Fruit fly (Drosophila melanogaster) whole organism, prepupa: Measurements from ENCODE around the gene CG31465.
A peak's percentile ranks its signal among the peaks of the same experiment; 100 is the strongest.

Experiments used
- Blimp-1 ChIP-seq: fragments of 200-800 bp; sonication (Bioruptor generic); optimal IDR thresholded peaks from 3 replicates; lab custom pipeline; 2017; ENCODE audit warnings: missing biosample characterization, missing genetic modification characterization, mild to moderate bottlenecking, moderate library complexity, missing genetic modification reagents
- CG10669 ChIP-seq: fragments of 200-800 bp; sonication (Bioruptor generic); optimal IDR thresholded peaks from 3 replicates; lab custom pipeline; 2018; ENCODE audit warnings: missing biosample characterization, mild to moderate bottlenecking, missing genetic modification characterization, moderate library complexity
- CG11294 ChIP-seq: fragments of 200-800 bp; sonication (Bioruptor generic); IDR thresholded peaks from 2 replicates; pipeline ENCODE4 v1.3.6; 2022; ENCODE audit warnings: missing biosample characterization, missing genetic modification characterization
- CG11762 ChIP-seq: fragments of 200-800 bp; sonication (Bioruptor generic); optimal IDR thresholded peaks from 3 replicates; lab custom pipeline; 2016; ENCODE audit warnings: missing biosample characterization, missing genetic modification characterization; ENCODE audit not compliant: insufficient read depth
- CG11902 ChIP-seq: fragments of 200-800 bp; sonication (Bioruptor generic); optimal IDR thresholded peaks from 3 replicates; lab custom pipeline; 2016; ENCODE audit warnings: missing biosample characterization, missing genetic modification characterization
- CG1621 ChIP-seq: fragments of 200-800 bp; sonication (Bioruptor generic); optimal IDR thresholded peaks from 3 replicates; lab custom pipeline; 2018; ENCODE audit warnings: missing biosample characterization, mild to moderate bottlenecking, missing genetic modification characterization
- CG16779 ChIP-seq: fragments of 200-800 bp; sonication (Bioruptor generic); optimal IDR thresholded peaks from 3 replicates; lab custom pipeline; 2017; ENCODE audit warnings: missing biosample characterization, mild to moderate bottlenecking, missing genetic modification characterization
- CG3032 ChIP-seq: fragments of 200-800 bp; optimal IDR thresholded peaks from 2 replicates; lab custom pipeline; 2019; ENCODE audit warnings: missing biosample characterization, mild to moderate bottlenecking, missing genetic modification characterization, moderate library complexity
- CG31627 ChIP-seq: fragments of 200-800 bp; sonication (Bioruptor generic); optimal IDR thresholded peaks from 3 replicates; lab custom pipeline; 2016; ENCODE audit warnings: missing biosample characterization, missing genetic modification characterization
- CG32006 ChIP-seq: fragments of 200-800 bp; sonication (Bioruptor generic); optimal IDR thresholded peaks from 3 replicates; lab custom pipeline; 2017; ENCODE audit warnings: missing biosample characterization, mild to moderate bottlenecking, missing genetic modification characterization
- CG34406 ChIP-seq: fragments of 200-800 bp; sonication (Bioruptor generic); optimal IDR thresholded peaks from 3 replicates; lab custom pipeline; 2016; ENCODE audit warnings: missing biosample characterization, missing genetic modification characterization
- CG6163 ChIP-seq: fragments of 200-800 bp; sonication (Bioruptor generic); IDR thresholded peaks from 3 replicates; pipeline ENCODE4 v1.3.6; 2022; ENCODE audit warnings: missing biosample characterization, missing genetic modification characterization
- CG6792 ChIP-seq: fragments of 200-800 bp; sonication (Bioruptor generic); optimal IDR thresholded peaks from 3 replicates; lab custom pipeline; 2016; ENCODE audit warnings: missing biosample characterization, missing genetic modification characterization
- CG6854 ChIP-seq: fragments of 200-800 bp; sonication (Bioruptor generic); optimal IDR thresholded peaks from 2 replicates; lab custom pipeline; 2017; ENCODE audit warnings: missing biosample characterization, mild to moderate bottlenecking, missing genetic modification characterization
- CG8119 ChIP-seq: fragments of 200-800 bp; sonication (Bioruptor generic); IDR thresholded peaks from 3 replicates; pipeline ENCODE4 v1.3.6; 2022; ENCODE audit warnings: missing biosample characterization, missing genetic modification characterization
- CG8319 ChIP-seq: fragments of 200-800 bp; sonication (Bioruptor generic); optimal IDR thresholded peaks from 3 replicates; lab custom pipeline; 2016; ENCODE audit warnings: missing biosample characterization, missing genetic modification characterization
- CG8632 ChIP-seq: fragments of 200-800 bp; sonication (Bioruptor generic); optimal IDR thresholded peaks from 3 replicates; lab custom pipeline; 2016; ENCODE audit warnings: missing biosample characterization, missing genetic modification characterization
- CG9139 ChIP-seq: fragments of 200-800 bp; sonication (Bioruptor generic); optimal IDR thresholded peaks from 3 replicates; lab custom pipeline; 2017; ENCODE audit warnings: missing biosample characterization, mild to moderate bottlenecking, missing genetic modification characterization
- Eip75B ChIP-seq: fragments of 200-800 bp; sonication (Bioruptor generic); optimal IDR thresholded peaks from 3 replicates; lab custom pipeline; 2016; ENCODE audit warnings: missing biosample characterization, missing genetic modification characterization
- Eip78C ChIP-seq: fragments of 200-800 bp; sonication (Bioruptor generic); peaks from one replicate; lab custom pipeline; 2016; ENCODE audit warnings: missing biosample characterization, missing genetic modification characterization
- Eip93F ChIP-seq: fragments of 200-800 bp; sonication (Bioruptor generic); optimal IDR thresholded peaks from 2 replicates; lab custom pipeline; 2016; ENCODE audit warnings: missing biosample characterization, mild to moderate bottlenecking, missing genetic modification characterization
- Ets21C ChIP-seq: fragments of 200-800 bp; sonication (Bioruptor generic); optimal IDR thresholded peaks from 3 replicates; lab custom pipeline; 2016; ENCODE audit warnings: missing biosample characterization, missing genetic modification characterization
- Ets96B ChIP-seq: fragments of 200-800 bp; optimal IDR thresholded peaks from 2 replicates; lab custom pipeline; 2019; ENCODE audit warnings: missing biosample characterization, mild to moderate bottlenecking, missing genetic modification characterization, moderate library complexity
- Hr38 ChIP-seq: sonication (Bioruptor generic); optimal IDR thresholded peaks from 2 replicates; lab custom pipeline; 2016; ENCODE audit warnings: missing biosample characterization, missing genetic modification characterization
- Lpt ChIP-seq: fragments of 200-800 bp; sonication (Bioruptor generic); optimal IDR thresholded peaks from 3 replicates; lab custom pipeline; 2016; ENCODE audit warnings: missing biosample characterization, missing genetic modification characterization
- Met ChIP-seq: fragments of 200-800 bp; sonication (Bioruptor generic); optimal IDR thresholded peaks from 3 replicates; lab custom pipeline; 2016; ENCODE audit warnings: missing biosample characterization, missing genetic modification characterization
- OdsH ChIP-seq: fragments of 200-800 bp; sonication (Bioruptor generic); optimal IDR thresholded peaks from 3 replicates; lab custom pipeline; 2016; ENCODE audit warnings: missing biosample characterization, missing genetic modification characterization
- Smox ChIP-seq: fragments of 200-800 bp; sonication (Bioruptor generic); optimal IDR thresholded peaks from 3 replicates; lab custom pipeline; 2016; ENCODE audit warnings: missing biosample characterization, missing genetic modification characterization
- Sox15 ChIP-seq: fragments of 200-800 bp; sonication (Bioruptor generic); optimal IDR thresholded peaks from 3 replicates; lab custom pipeline; 2016; ENCODE audit warnings: missing biosample characterization, missing genetic modification characterization
- achi ChIP-seq: fragments of 200-800 bp; sonication (Bioruptor generic); optimal IDR thresholded peaks from 3 replicates; lab custom pipeline; 2016; ENCODE audit warnings: missing biosample characterization, missing genetic modification characterization
- acj6 ChIP-seq: fragments of 200-800 bp; sonication (Bioruptor generic); optimal IDR thresholded peaks from 3 replicates; lab custom pipeline; 2016; ENCODE audit warnings: missing biosample characterization, missing genetic modification characterization
- cyc ChIP-seq: fragments of 200-800 bp; sonication (Bioruptor generic); optimal IDR thresholded peaks from 3 replicates; lab custom pipeline; 2016; ENCODE audit warnings: missing biosample characterization, missing genetic modification characterization
- dac ChIP-seq: fragments of 200-800 bp; sonication (Bioruptor generic); optimal IDR thresholded peaks from 2 replicates; lab custom pipeline; 2017; ENCODE audit warnings: missing biosample characterization, mild to moderate bottlenecking, missing genetic modification characterization
- dsx ChIP-seq: fragments of 200-800 bp; optimal IDR thresholded peaks from 3 replicates; lab custom pipeline; 2019; ENCODE audit warnings: missing biosample characterization, mild to moderate bottlenecking, missing genetic modification characterization, moderate library complexity; ENCODE audit not compliant: poor library complexity, severe bottlenecking
- eg ChIP-seq: fragments of 200-800 bp; sonication (Bioruptor generic); IDR thresholded peaks from 3 replicates; pipeline ENCODE4 v1.3.6; 2022; ENCODE audit warnings: missing biosample characterization, missing genetic modification characterization
- esn ChIP-seq: fragments of 200-800 bp; sonication (Bioruptor generic); optimal IDR thresholded peaks from 2 replicates; lab custom pipeline; 2016; ENCODE audit warnings: missing biosample characterization, mild to moderate bottlenecking, missing genetic modification characterization, moderate library complexity
- fd85E ChIP-seq: fragments of 200-800 bp; sonication (Bioruptor generic); optimal IDR thresholded peaks from 3 replicates; lab custom pipeline; 2016; ENCODE audit warnings: missing biosample characterization, missing genetic modification characterization
- fkh ChIP-seq: fragments of 200-800 bp; sonication (Bioruptor generic); optimal IDR thresholded peaks from 3 replicates; lab custom pipeline; 2017; ENCODE audit warnings: missing biosample characterization, mild to moderate bottlenecking, missing genetic modification characterization, moderate library complexity
- net ChIP-seq: fragments of 200-800 bp; sonication (Bioruptor generic); optimal IDR thresholded peaks from 3 replicates; lab custom pipeline; 2016; ENCODE audit warnings: missing biosample characterization, missing genetic modification characterization
- salr ChIP-seq, 2 experiments: fragments of 200-800 bp; sonication (Bioruptor generic); optimal IDR thresholded peaks; 3 replicates each; lab custom pipeline; 2016 to 2018; ENCODE audit warnings: missing biosample characterization in 2 of 2, missing genetic modification characterization in 2 of 2, mild to moderate bottlenecking in 1 of 2
- svp ChIP-seq: fragments of 200-800 bp; sonication (Bioruptor generic); peaks from one replicate; lab custom pipeline; 2016; ENCODE audit warnings: missing biosample characterization, missing genetic modification characterization
- vri ChIP-seq: fragments of 200-800 bp; sonication (Bioruptor generic); optimal IDR thresholded peaks from 3 replicates; lab custom pipeline; 2016; ENCODE audit warnings: missing biosample characterization, mild to moderate bottlenecking, missing genetic modification characterization

Gene CG31465

dm6 chr3R:21878473-21878872, 2.1 kb upstream of the CG31465 start, which contains the start of gene CG34148:
CG34148 (minus strand) TSS chr3R:21878686.
- TF ChIP-seq Ets96B (tag; lab: Kevin White, UChicago) (no peak), fd85E (no peak), svp (no peak), CG8319 (GFP tag; lab: Kevin White, UChicago) (no peak), Eip75B (GFP tag; lab: Kevin White, UChicago) (no peak), cyc (GFP tag; lab: Kevin White, UChicago) (no peak), CG34406 (GFP tag; lab: Kevin White, UChicago) (no peak), Eip93F (GFP tag; lab: Kevin White, UChicago) (no peak)

- TF ChIP-seq Lpt (GFP tag; lab: Kevin White, UChicago) = no peak
These were observed 3.7 kb downstream of the CG31465 start, which contains the start of gene fit for dm6 chr3R:21884354-21884753. fit (minus strand) TSS chr3R:21884454.

DNA sequence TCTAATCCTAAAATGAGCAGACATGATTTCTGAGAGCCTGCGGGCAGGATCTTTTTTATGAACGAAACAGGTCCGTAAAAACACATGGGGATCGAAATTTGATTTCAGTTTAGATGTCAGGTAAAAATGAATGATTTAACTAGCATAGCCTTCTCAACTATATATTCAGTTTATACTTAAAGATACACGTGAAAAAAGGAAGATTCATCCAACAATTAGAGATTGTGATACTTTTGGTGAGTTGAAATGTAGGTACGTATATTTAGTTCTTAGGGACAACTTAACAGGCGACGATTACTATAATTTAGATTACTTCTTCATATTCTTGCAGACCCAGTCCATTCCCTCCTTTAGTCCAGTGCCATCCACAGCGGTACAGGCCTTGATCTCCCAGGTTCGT, 4.8 kb downstream of the CG31465 start, which contains the start of gene CG17819:
TSS of gene CG17819 (minus strand) at position 101 of the 400 bp plus-strand sequence.
- TF ChIP-seq Ets21C (GFP tag; lab: Kevin White, UChicago) (no peak), CG11762 (no peak), CG8119 (GFP tag; lab: Robert Waterston, UW) (no peak), salr (GFP tag; optimal IDR thresholded peaks at IDR 0.05; lab: Kevin White, UChicago) (no peak), acj6 (GFP tag; lab: Kevin White, UChicago) (no peak), Lpt (GFP tag; lab: Kevin White, UChicago) (no peak), fd85E (no peak), vri (GFP tag; lab: Kevin White, UChicago) (no peak), esn (GFP tag; lab: Kevin White, UChicago) (no peak), CG6792 (no peak), CG16779 (no peak), CG11902 (GFP tag; lab: Kevin White, UChicago) (no peak), CG6163 (no peak), Hr38 (no peak), dac (GFP tag; lab: Kevin White, UChicago) (no peak), CG10669 (GFP tag; lab: Kevin White, UChicago) (no peak), OdsH (GFP tag; lab: Kevin White, UChicago) (no peak)

dm6 chr3R:21886861-21887587, 6.4 kb downstream of the CG31465 start, which contains the start of the genes CG6678 and dnd:
CG6678 (plus strand) TSS chr3R:21887029.
dnd (minus strand) TSS chr3R:21887355.
- TF ChIP-seq vri (GFP tag; lab: Kevin White, UChicago) (peak; percentile 1), CG32006 (no peak)

DNA sequence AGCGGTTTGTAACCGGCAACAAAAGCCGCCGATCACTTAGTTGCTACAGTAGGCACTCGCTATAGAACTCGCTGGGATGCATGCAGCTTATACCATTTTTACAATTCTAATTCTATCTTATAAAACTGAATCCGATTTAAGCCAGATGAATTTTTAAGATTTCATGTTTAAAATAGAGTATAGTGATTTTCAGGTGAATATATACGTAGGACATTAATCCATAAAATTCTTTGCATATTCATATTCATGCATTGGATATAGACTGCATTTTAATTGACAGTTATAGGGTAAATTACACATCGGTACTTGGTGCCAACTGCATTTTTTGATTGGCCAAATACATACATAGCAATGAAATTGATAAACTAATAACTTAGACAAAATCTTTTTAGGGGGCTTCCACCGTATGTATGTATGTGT, 7.0 kb downstream of the CG31465 start:
- TF ChIP-seq CG31627 (GFP tag; lab: Kevin White, UChicago) (peak; percentile 60), salr (GFP tag; optimal IDR thresholded peaks at IDR 0.05; lab: Kevin White, UChicago) (no peak), net (GFP tag; lab: Kevin White, UChicago) (no peak), dac (GFP tag; lab: Kevin White, UChicago) (no peak), CG8119 (GFP tag; lab: Robert Waterston, UW) (peak; percentile 63; the same call in 2 of the 3 replicates), CG6854 (GFP tag; lab: Kevin White, UChicago) (no peak), Sox15 (GFP tag; lab: Kevin White, UChicago) (peak; percentile 7), fd85E (no peak), Met (GFP tag; lab: Kevin White, UChicago) (no peak), CG11902 (GFP tag; lab: Kevin White, UChicago) (peak; percentile 47), fkh (GFP tag; lab: Kevin White, UChicago) (no peak), CG32006 (peak; percentile 37), CG11294 (GFP tag; lab: Robert Waterston, UW) (no peak), Eip78C (peak; percentile 92), CG8319 (GFP tag; lab: Kevin White, UChicago) (peak; percentile 47), Ets21C (GFP tag; lab: Kevin White, UChicago) (peak; percentile 23), CG8632 (peak; percentile 35), Smox (GFP tag; lab: Kevin White, UChicago) (no peak), CG3032 (tag; lab: Kevin White, UChicago) (peak; percentile 45), Blimp-1 (GFP tag; lab: Kevin White, UChicago) (peak; percentile 19), eg (peak; percentile 65; the same call in 2 of the 3 replicates), CG9139 (GFP tag; lab: Kevin White, UChicago) (no peak), dsx (GFP tag; lab: Kevin White, UChicago) (peak; percentile 76), CG1621 (tag; lab: Kevin White, UChicago) (no peak), achi (GFP tag; lab: Kevin White, UChicago) (peak; percentile 5), vri (GFP tag; lab: Kevin White, UChicago) (no peak)
